Worm (Caenorhabditis elegans) whole organism, mixed stage, embryonic: Measurements from ENCODE around the gene trpp-11.
A peak's percentile ranks its signal among the peaks of the same experiment; 100 is the strongest.

Experiments used
- M03D4.4 ChIP-seq: sonication (generic microtip); optimal IDR thresholded peaks from 2 replicates; lab custom pipeline; 2017; ENCODE audit warnings: mild to moderate bottlenecking, missing genetic modification characterization, missing compliant biosample characterization
- bed-3 ChIP-seq: fragments of 200-800 bp; sonication (Bioruptor generic); optimal IDR thresholded peaks from 3 replicates; lab custom pipeline; 2018; ENCODE audit warnings: mild to moderate bottlenecking, missing genetic modification characterization, moderate library complexity, missing compliant biosample characterization
- blmp-1 ChIP-seq: fragments of 150-350 bp; optimal IDR thresholded peaks from 2 replicates; lab custom pipeline; 2014; ENCODE audit warnings: missing biosample characterization, missing genetic modification characterization
- ceh-39 ChIP-seq: fragments of 150-350 bp; optimal IDR thresholded peaks from 2 replicates; lab custom pipeline; 2014; ENCODE audit warnings: missing biosample characterization, missing genetic modification characterization
- ceh-43 ChIP-seq: fragments of 200-800 bp; sonication (Bioruptor generic); optimal IDR thresholded peaks from 2 replicates; lab custom pipeline; 2018; ENCODE audit warnings: mild to moderate bottlenecking, missing genetic modification characterization, moderate library complexity, missing compliant biosample characterization
- ces-1 ChIP-seq: fragments of 150-350 bp; optimal IDR thresholded peaks from 2 replicates; lab custom pipeline; 2014; ENCODE audit warnings: missing biosample characterization, missing genetic modification reagents, missing genetic modification characterization
- cnd-1 ChIP-seq: fragments of 200-800 bp; sonication (Bioruptor generic); optimal IDR thresholded peaks from 2 replicates; lab custom pipeline; 2018; ENCODE audit warnings: mild to moderate bottlenecking, missing genetic modification characterization, missing compliant biosample characterization
- drap-1 ChIP-seq: fragments of 200-800 bp; sonication (Bioruptor generic); optimal IDR thresholded peaks from 3 replicates; lab custom pipeline; 2018; ENCODE audit warnings: mild to moderate bottlenecking, missing genetic modification characterization, missing compliant biosample characterization
- elt-1 ChIP-seq: sonication (generic microtip); optimal IDR thresholded peaks from 2 replicates; lab custom pipeline; 2017; ENCODE audit warnings: missing genetic modification characterization, mild to moderate bottlenecking, missing compliant biosample characterization, antibody characterized with exemption, moderate library complexity, borderline replicate concordance; ENCODE audit not compliant: insufficient read depth
- elt-3 ChIP-seq: fragments of 150-350 bp; optimal IDR thresholded peaks from 2 replicates; lab custom pipeline; 2014; ENCODE audit warnings: missing biosample characterization, missing genetic modification characterization
- flh-1 ChIP-seq: fragments of 200-800 bp; sonication (Bioruptor generic); optimal IDR thresholded peaks from 2 replicates; lab custom pipeline; 2018; ENCODE audit warnings: mild to moderate bottlenecking, missing genetic modification characterization, moderate library complexity, missing compliant biosample characterization
- ham-2 ChIP-seq: fragments of 200-800 bp; sonication (Bioruptor generic); optimal IDR thresholded peaks from 2 replicates; lab custom pipeline; 2018; ENCODE audit warnings: mild to moderate bottlenecking, missing genetic modification characterization, missing compliant biosample characterization
- hlh-1 ChIP-seq: fragments of 150-350 bp; optimal IDR thresholded peaks from 2 replicates; lab custom pipeline; 2014; ENCODE audit warnings: missing biosample characterization, missing genetic modification reagents, missing genetic modification characterization
- lin-13 ChIP-seq: fragments of 150-350 bp; optimal IDR thresholded peaks from 2 replicates; lab custom pipeline; 2014; ENCODE audit warnings: missing biosample characterization, missing genetic modification characterization
- lin-32 ChIP-seq: fragments of 200-800 bp; sonication (Bioruptor generic); optimal IDR thresholded peaks from 2 replicates; lab custom pipeline; 2018; ENCODE audit warnings: mild to moderate bottlenecking, missing genetic modification characterization, missing compliant biosample characterization
- lsy-2 ChIP-seq: fragments of 150-350 bp; optimal IDR thresholded peaks from 2 replicates; lab custom pipeline; 2014; ENCODE audit warnings: missing biosample characterization, missing genetic modification characterization
- mab-5 ChIP-seq: fragments of 150-350 bp; optimal IDR thresholded peaks from 2 replicates; lab custom pipeline; 2014; ENCODE audit warnings: missing biosample characterization, missing genetic modification characterization
- mep-1 ChIP-seq: fragments of 150-350 bp; optimal IDR thresholded peaks from 2 replicates; lab custom pipeline; 2017; ENCODE audit warnings: missing biosample characterization, missing genetic modification reagents, missing genetic modification characterization, inconsistent platforms
- mls-2 ChIP-seq: sonication (generic microtip); optimal IDR thresholded peaks from 2 replicates; lab custom pipeline; 2016; ENCODE audit warnings: mild to moderate bottlenecking, missing genetic modification characterization, moderate library complexity, missing compliant biosample characterization
- nhr-12 ChIP-seq: fragments of 150-350 bp; optimal IDR thresholded peaks from 2 replicates; lab custom pipeline; 2014; ENCODE audit warnings: missing biosample characterization, missing genetic modification characterization
- nhr-2 ChIP-seq: fragments of 150-350 bp; optimal IDR thresholded peaks from 2 replicates; lab custom pipeline; 2014; ENCODE audit warnings: missing biosample characterization, missing genetic modification characterization
- nhr-237 ChIP-seq: fragments of 150-350 bp; optimal IDR thresholded peaks from 2 replicates; lab custom pipeline; 2014; ENCODE audit warnings: missing biosample characterization, missing genetic modification characterization
- nhr-28 ChIP-seq: fragments of 150-350 bp; optimal IDR thresholded peaks from 2 replicates; lab custom pipeline; 2014; ENCODE audit warnings: missing biosample characterization, missing genetic modification characterization
- nhr-76 ChIP-seq: sonication (generic microtip); optimal IDR thresholded peaks from 2 replicates; lab custom pipeline; 2017; ENCODE audit warnings: missing biosample characterization, missing genetic modification characterization
- pha-4 ChIP-seq: fragments of 150-350 bp; optimal IDR thresholded peaks from 2 replicates; lab custom pipeline; 2018; ENCODE audit warnings: missing biosample characterization, missing genetic modification reagents, missing genetic modification characterization
- sem-2 ChIP-seq: fragments of 200-800 bp; sonication (Bioruptor generic); optimal IDR thresholded peaks from 2 replicates; lab custom pipeline; 2018; ENCODE audit warnings: mild to moderate bottlenecking, missing genetic modification characterization, missing compliant biosample characterization
- snpc-4 ChIP-seq: fragments of 150-350 bp; optimal IDR thresholded peaks from 2 replicates; lab custom pipeline; 2014; ENCODE audit warnings: missing biosample characterization, missing genetic modification characterization
- tbx-8 ChIP-seq: fragments of 200-800 bp; sonication (Bioruptor generic); optimal IDR thresholded peaks from 2 replicates; lab custom pipeline; 2018; ENCODE audit warnings: mild to moderate bottlenecking, missing genetic modification characterization, moderate library complexity, missing compliant biosample characterization
- unc-120 ChIP-seq: sonication (generic microtip); optimal IDR thresholded peaks from 2 replicates; lab custom pipeline; 2017; ENCODE audit warnings: missing genetic modification characterization, missing compliant biosample characterization; ENCODE audit not compliant: poor library complexity, severe bottlenecking
- unc-39 ChIP-seq: fragments of 150-350 bp; optimal IDR thresholded peaks from 2 replicates; lab custom pipeline; 2014; ENCODE audit warnings: missing biosample characterization, missing genetic modification characterization
- unc-62 ChIP-seq: fragments of 150-350 bp; optimal IDR thresholded peaks from 2 replicates; lab custom pipeline; 2014; ENCODE audit warnings: missing biosample characterization, missing genetic modification reagents, missing genetic modification characterization
- zip-8 ChIP-seq: fragments of 150-350 bp; optimal IDR thresholded peaks from 2 replicates; lab custom pipeline; 2014; ENCODE audit warnings: missing biosample characterization, missing genetic modification characterization
- ztf-11 ChIP-seq: fragments of 150-350 bp; optimal IDR thresholded peaks from 2 replicates; lab custom pipeline; 2014; ENCODE audit warnings: missing biosample characterization, missing genetic modification characterization

Gene trpp-11

ce11 chrIII:775443-775842 is 19.5 kb upstream of the trpp-11 start:
- TF ChIP-seq tbx-8 (GFP tag; lab: Kevin White, UChicago) (no peak), nhr-28 (no peak), hlh-1 (tag; lab: Kevin White, UChicago) (no peak), mab-5 (tag; lab: Kevin White, UChicago) (no peak), unc-62 (GFP tag; lab: Kevin White, UChicago) (no peak), bed-3 (no peak), ztf-11 (no peak)

DNA sequence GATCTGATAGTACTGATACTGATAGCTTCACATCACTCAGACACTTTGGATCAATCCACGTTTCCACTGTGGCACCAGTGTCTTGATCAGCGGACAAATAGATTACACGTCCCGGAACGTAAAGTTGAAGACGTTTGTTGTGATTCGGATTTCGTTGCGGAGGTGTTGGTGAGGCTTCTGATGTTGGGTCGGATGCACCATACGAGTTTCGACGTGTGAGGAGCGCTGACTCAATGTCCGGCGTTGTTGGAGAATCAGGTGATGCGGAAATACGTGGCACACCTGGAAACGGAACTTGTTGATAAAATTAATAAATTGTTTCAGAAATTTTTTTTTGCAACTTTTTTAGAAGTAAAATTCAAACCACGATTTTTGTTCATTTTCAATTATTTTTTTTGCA is 16.2 kb upstream of the trpp-11 start, which contains the start of gene alh-11:
Gene alh-11 (minus strand): TSS at position 101 of the 400 bp plus-strand sequence.
- TF ChIP-seq tbx-8 (GFP tag; lab: Kevin White, UChicago): no peak
- no peak for TF ChIP-seq lin-13 (tag; lab: Kevin White, UChicago)
- TF ChIP-seq mab-5 (tag; lab: Kevin White, UChicago): no peak
- no peak for TF ChIP-seq elt-1 (tag; lab: Kevin White, UChicago)

DNA sequence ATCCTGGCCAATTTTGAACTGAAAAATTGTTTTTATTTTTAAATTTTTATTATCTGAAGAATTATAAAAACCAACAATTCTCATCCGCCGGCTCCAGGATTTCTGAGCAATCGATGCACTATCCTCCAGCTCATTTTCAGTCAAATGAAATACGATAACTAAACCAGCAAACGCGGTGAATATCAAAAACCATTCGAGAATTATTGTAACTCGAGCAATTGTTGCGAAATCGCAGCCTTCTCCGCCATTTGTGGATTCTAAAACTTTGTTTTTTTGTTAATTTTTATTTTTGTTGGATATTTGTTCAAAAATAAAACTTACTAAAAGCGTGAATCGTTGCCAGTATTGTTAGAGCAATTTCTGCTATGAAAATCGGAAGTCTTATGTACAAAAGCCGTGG is 12.4 kb upstream of the trpp-11 start:
- TF ChIP-seq flh-1: no peak

DNA sequence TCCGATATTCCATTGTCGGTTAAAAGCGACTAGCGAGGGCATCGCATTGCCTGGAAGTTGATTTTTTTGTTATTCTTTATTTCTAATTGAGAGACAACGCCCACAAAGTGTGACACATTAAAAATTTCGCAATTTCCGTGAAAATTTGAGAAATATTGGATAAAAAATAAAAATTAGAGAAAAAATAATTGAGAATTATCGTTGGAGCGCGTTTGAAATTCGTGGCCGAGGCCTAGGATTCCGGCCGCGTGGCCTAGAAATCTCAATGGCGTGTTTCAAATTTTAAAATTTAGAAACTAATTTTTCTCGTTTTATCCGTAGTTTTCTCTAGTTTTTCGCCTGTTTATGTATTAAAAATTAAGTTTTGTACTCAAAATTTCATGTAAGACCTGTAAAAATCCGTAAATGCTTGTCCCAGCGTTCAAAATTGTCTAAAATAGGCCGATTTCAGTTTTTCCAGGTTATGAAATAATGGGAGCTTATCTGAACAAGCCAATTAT is 11.6 kb upstream of the trpp-11 start, which contains the start of the genes dagl-2 and ppm-1.G:
Gene dagl-2 (minus strand): TSS at position 52 of the 500 bp plus-strand sequence.
Gene ppm-1.G (plus strand): TSS at position 450 of the 500 bp plus-strand sequence.
- no peak for TF ChIP-seq ztf-11
- TF ChIP-seq lsy-2 (tag; lab: Kevin White, UChicago): peak; percentile 76
- no peak for TF ChIP-seq sem-2 (GFP tag; lab: Kevin White, UChicago)
- TF ChIP-seq blmp-1 (tag; lab: Kevin White, UChicago): no peak
- no peak for TF ChIP-seq tbx-8 (GFP tag; lab: Kevin White, UChicago)
- no peak for TF ChIP-seq elt-1 (tag; lab: Kevin White, UChicago)
- TF ChIP-seq ces-1 (GFP tag; lab: Kevin White, UChicago): peak; percentile 88
- TF ChIP-seq pha-4 (tag; lab: Kevin White, UChicago): peak; percentile 11
- peak; percentile 67 for TF ChIP-seq nhr-237 (tag; lab: Kevin White, UChicago)
- TF ChIP-seq mep-1 (tag; lab: Kevin White, UChicago): peak; percentile 59
- TF ChIP-seq ham-2: no peak
- no peak for TF ChIP-seq unc-120
- TF ChIP-seq mls-2 (tag; lab: Kevin White, UChicago): peak; percentile 13
- peak; percentile 12 for TF ChIP-seq lin-13 (tag; lab: Kevin White, UChicago)
- TF ChIP-seq flh-1: no peak
- no peak for TF ChIP-seq nhr-2 (tag; lab: Kevin White, UChicago)
- no peak for TF ChIP-seq mab-5 (tag; lab: Kevin White, UChicago)
- TF ChIP-seq elt-3 (tag; lab: Kevin White, UChicago): no peak
- TF ChIP-seq nhr-28: no peak
- no peak for TF ChIP-seq unc-62 (GFP tag; lab: Kevin White, UChicago)
- TF ChIP-seq nhr-76 (tag; lab: Kevin White, UChicago): no peak
- no peak for TF ChIP-seq cnd-1 (tag; lab: Kevin White, UChicago)
- no peak for TF ChIP-seq snpc-4 (tag; lab: Kevin White, UChicago)
- TF ChIP-seq ceh-39 (tag; lab: Kevin White, UChicago): peak; percentile 24

ce11 chrIII:789604-790003 is 5.3 kb upstream of the trpp-11 start:
- TF ChIP-seq hlh-1 (tag; lab: Kevin White, UChicago): no peak
- TF ChIP-seq lin-32 (GFP tag; lab: Kevin White, UChicago): no peak
- TF ChIP-seq nhr-237 (tag; lab: Kevin White, UChicago): no peak
- TF ChIP-seq mep-1 (tag; lab: Kevin White, UChicago): no peak
- TF ChIP-seq bed-3: no peak
- no peak for TF ChIP-seq unc-120
- no peak for TF ChIP-seq tbx-8 (GFP tag; lab: Kevin White, UChicago)
- no peak for TF ChIP-seq ces-1 (GFP tag; lab: Kevin White, UChicago)
- TF ChIP-seq nhr-76 (tag; lab: Kevin White, UChicago): no peak
- no peak for TF ChIP-seq unc-39 (tag; lab: Kevin White, UChicago)
- no peak for TF ChIP-seq pha-4 (tag; lab: Kevin White, UChicago)
- TF ChIP-seq snpc-4 (tag; lab: Kevin White, UChicago): no peak

DNA sequence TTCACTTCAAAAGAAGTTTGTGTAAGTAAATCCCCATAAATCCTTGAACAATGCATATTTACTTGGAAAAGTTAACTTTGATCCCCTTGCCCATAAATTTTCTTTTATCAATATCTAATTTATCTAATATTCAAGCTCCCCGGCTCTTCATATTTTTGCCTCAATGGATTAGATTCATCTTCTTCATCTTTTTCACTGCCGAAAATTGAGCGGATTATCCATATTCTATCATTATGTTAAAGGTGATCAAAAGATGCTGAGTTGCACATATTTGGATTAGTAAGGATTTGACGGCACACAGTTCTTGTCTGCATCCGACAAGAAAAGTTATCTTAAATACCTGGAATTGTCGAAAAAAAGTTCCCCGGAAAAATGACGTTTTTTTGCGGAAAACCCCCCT is 4.3 kb upstream of the trpp-11 start:
- TF ChIP-seq lin-13 (tag; lab: Kevin White, UChicago) (no peak), elt-3 (tag; lab: Kevin White, UChicago) (no peak), snpc-4 (tag; lab: Kevin White, UChicago) (no peak), ceh-43 (no peak), nhr-12 (tag; lab: Kevin White, UChicago) (no peak), flh-1 (no peak), M03D4.4 (tag; lab: Kevin White, UChicago) (no peak), drap-1 (GFP tag; lab: Kevin White, UChicago) (no peak), elt-1 (tag; lab: Kevin White, UChicago) (no peak), unc-62 (GFP tag; lab: Kevin White, UChicago) (no peak), zip-8 (tag; lab: Kevin White, UChicago) (no peak), ces-1 (GFP tag; lab: Kevin White, UChicago) (no peak), pha-4 (tag; lab: Kevin White, UChicago) (no peak), nhr-237 (tag; lab: Kevin White, UChicago) (no peak), nhr-28 (no peak), mab-5 (tag; lab: Kevin White, UChicago) (no peak)
